Fruit fly (Drosophila melanogaster) whole organism, prepupa: ENCODE measurements around the gene peng.

Source experiments
- Blimp-1 ChIP-seq: fragments of 200-800 bp; sonication (Bioruptor generic); optimal IDR thresholded peaks from 3 replicates; lab custom pipeline; 2017; ENCODE audit warnings: missing biosample characterization, missing genetic modification characterization, mild to moderate bottlenecking, moderate library complexity, missing genetic modification reagents
- CG11294 ChIP-seq: fragments of 200-800 bp; sonication (Bioruptor generic); IDR thresholded peaks from 2 replicates; pipeline ENCODE4 v1.3.6; 2022; ENCODE audit warnings: missing biosample characterization, missing genetic modification characterization
- CG31627 ChIP-seq: fragments of 200-800 bp; sonication (Bioruptor generic); optimal IDR thresholded peaks from 3 replicates; lab custom pipeline; 2016; ENCODE audit warnings: missing biosample characterization, missing genetic modification characterization
- CG34406 ChIP-seq: fragments of 200-800 bp; sonication (Bioruptor generic); optimal IDR thresholded peaks from 3 replicates; lab custom pipeline; 2016; ENCODE audit warnings: missing biosample characterization, missing genetic modification characterization
- CG3919 ChIP-seq: fragments of 200-800 bp; sonication (Bioruptor generic); optimal IDR thresholded peaks from 3 replicates; lab custom pipeline; 2016; ENCODE audit warnings: missing biosample characterization, missing genetic modification characterization
- CG6163 ChIP-seq: fragments of 200-800 bp; sonication (Bioruptor generic); IDR thresholded peaks from 3 replicates; pipeline ENCODE4 v1.3.6; 2022; ENCODE audit warnings: missing biosample characterization, missing genetic modification characterization
- CG6276 ChIP-seq: fragments of 200-800 bp; sonication (Bioruptor generic); optimal IDR thresholded peaks from 2 replicates; lab custom pipeline; 2017; ENCODE audit warnings: missing biosample characterization, mild to moderate bottlenecking, missing genetic modification characterization
- CG6792 ChIP-seq: fragments of 200-800 bp; sonication (Bioruptor generic); optimal IDR thresholded peaks from 3 replicates; lab custom pipeline; 2016; ENCODE audit warnings: missing biosample characterization, missing genetic modification characterization
- CG8119 ChIP-seq: fragments of 200-800 bp; sonication (Bioruptor generic); IDR thresholded peaks from 3 replicates; pipeline ENCODE4 v1.3.6; 2022; ENCODE audit warnings: missing biosample characterization, missing genetic modification characterization
- CG8632 ChIP-seq: fragments of 200-800 bp; sonication (Bioruptor generic); optimal IDR thresholded peaks from 3 replicates; lab custom pipeline; 2016; ENCODE audit warnings: missing biosample characterization, missing genetic modification characterization
- Eip75B ChIP-seq: fragments of 200-800 bp; sonication (Bioruptor generic); optimal IDR thresholded peaks from 3 replicates; lab custom pipeline; 2016; ENCODE audit warnings: missing biosample characterization, missing genetic modification characterization
- Eip78C ChIP-seq: fragments of 200-800 bp; sonication (Bioruptor generic); peaks from one replicate; lab custom pipeline; 2016; ENCODE audit warnings: missing biosample characterization, missing genetic modification characterization
- Eip93F ChIP-seq: fragments of 200-800 bp; sonication (Bioruptor generic); optimal IDR thresholded peaks from 2 replicates; lab custom pipeline; 2016; ENCODE audit warnings: missing biosample characterization, mild to moderate bottlenecking, missing genetic modification characterization
- Ets96B ChIP-seq: fragments of 200-800 bp; optimal IDR thresholded peaks from 2 replicates; lab custom pipeline; 2019; ENCODE audit warnings: missing biosample characterization, mild to moderate bottlenecking, missing genetic modification characterization, moderate library complexity
- Gug ChIP-seq: fragments of 200-800 bp; sonication (Bioruptor generic); IDR thresholded peaks from 2 replicates; pipeline ENCODE4 v1.3.6; 2022; ENCODE audit warnings: missing biosample characterization, missing genetic modification characterization
- Hr38 ChIP-seq: sonication (Bioruptor generic); optimal IDR thresholded peaks from 2 replicates; lab custom pipeline; 2016; ENCODE audit warnings: missing biosample characterization, missing genetic modification characterization
- Hr4 ChIP-seq: fragments of 200-800 bp; sonication (Bioruptor generic); optimal IDR thresholded peaks from 3 replicates; lab custom pipeline; 2016; ENCODE audit warnings: missing biosample characterization, missing genetic modification characterization
- Lpt ChIP-seq: fragments of 200-800 bp; sonication (Bioruptor generic); optimal IDR thresholded peaks from 3 replicates; lab custom pipeline; 2016; ENCODE audit warnings: missing biosample characterization, missing genetic modification characterization
- OdsH ChIP-seq: fragments of 200-800 bp; sonication (Bioruptor generic); optimal IDR thresholded peaks from 3 replicates; lab custom pipeline; 2016; ENCODE audit warnings: missing biosample characterization, missing genetic modification characterization
- Sox102F ChIP-seq: fragments of 200-800 bp; sonication (Bioruptor generic); optimal IDR thresholded peaks from 2 replicates; lab custom pipeline; 2016; ENCODE audit warnings: missing biosample characterization, mild to moderate bottlenecking, missing genetic modification characterization
- achi ChIP-seq: fragments of 200-800 bp; sonication (Bioruptor generic); optimal IDR thresholded peaks from 3 replicates; lab custom pipeline; 2016; ENCODE audit warnings: missing biosample characterization, missing genetic modification characterization
- dac ChIP-seq: fragments of 200-800 bp; sonication (Bioruptor generic); optimal IDR thresholded peaks from 2 replicates; lab custom pipeline; 2017; ENCODE audit warnings: missing biosample characterization, mild to moderate bottlenecking, missing genetic modification characterization
- dsx ChIP-seq: fragments of 200-800 bp; optimal IDR thresholded peaks from 3 replicates; lab custom pipeline; 2019; ENCODE audit warnings: missing biosample characterization, mild to moderate bottlenecking, missing genetic modification characterization, moderate library complexity; ENCODE audit not compliant: poor library complexity, severe bottlenecking
- fd85E ChIP-seq: fragments of 200-800 bp; sonication (Bioruptor generic); optimal IDR thresholded peaks from 3 replicates; lab custom pipeline; 2016; ENCODE audit warnings: missing biosample characterization, missing genetic modification characterization
- lz ChIP-seq: fragments of 200-800 bp; sonication (Bioruptor generic); optimal IDR thresholded peaks from 3 replicates; lab custom pipeline; 2016; ENCODE audit warnings: missing biosample characterization, missing genetic modification characterization
- net ChIP-seq: fragments of 200-800 bp; sonication (Bioruptor generic); optimal IDR thresholded peaks from 3 replicates; lab custom pipeline; 2016; ENCODE audit warnings: missing biosample characterization, missing genetic modification characterization
- pdm3 ChIP-seq: fragments of 200-800 bp; sonication (Bioruptor generic); optimal IDR thresholded peaks from 3 replicates; lab custom pipeline; 2016; ENCODE audit warnings: missing biosample characterization, missing genetic modification characterization
- spab ChIP-seq: fragments of 200-800 bp; sonication (Bioruptor generic); optimal IDR thresholded peaks from 2 replicates; lab custom pipeline; 2017; ENCODE audit warnings: missing biosample characterization, mild to moderate bottlenecking, missing genetic modification characterization, missing genetic modification reagents
- svp ChIP-seq: fragments of 200-800 bp; sonication (Bioruptor generic); peaks from one replicate; lab custom pipeline; 2016; ENCODE audit warnings: missing biosample characterization, missing genetic modification characterization
- topi ChIP-seq: fragments of 200-800 bp; sonication (Bioruptor generic); optimal IDR thresholded peaks from 3 replicates; lab custom pipeline; 2016; ENCODE audit warnings: missing biosample characterization, missing genetic modification characterization
- vri ChIP-seq: fragments of 200-800 bp; sonication (Bioruptor generic); optimal IDR thresholded peaks from 3 replicates; lab custom pipeline; 2016; ENCODE audit warnings: missing biosample characterization, mild to moderate bottlenecking, missing genetic modification characterization

The peng gene

dm6 chrX:21306485-21307142 lies 43.0 kb downstream of the peng start, which contains the start of gene Abca3 (continued):
- TF ChIP-seq CG6276 (GFP tag; lab: Kevin White, UChicago), result no peak
- no peak for TF ChIP-seq OdsH (GFP tag; lab: Kevin White, UChicago)
- no peak for TF ChIP-seq CG34406
- TF ChIP-seq topi (GFP tag; lab: Kevin White, UChicago), result no peak
- TF ChIP-seq dac, result no peak
- TF ChIP-seq achi, result no peak
- TF ChIP-seq dsx, result no peak
- TF ChIP-seq CG8119 (GFP tag; lab: Robert Waterston, UW), result peak; percentile 60
- TF ChIP-seq Eip93F, result no peak
- TF ChIP-seq Blimp-1 (GFP tag; lab: Kevin White, UChicago), result no peak
- no peak for TF ChIP-seq net
- peak; percentile 6 for TF ChIP-seq Hr4 (GFP tag; lab: Kevin White, UChicago)
- TF ChIP-seq CG31627, result no peak
- peak; percentile 56 for TF ChIP-seq svp (GFP tag; lab: Kevin White, UChicago)
- TF ChIP-seq pdm3, result no peak
- TF ChIP-seq fd85E (GFP tag; lab: Kevin White, UChicago), result no peak
- TF ChIP-seq Eip78C (GFP tag; lab: Kevin White, UChicago), result peak; percentile 43
- no peak for TF ChIP-seq Lpt (GFP tag; lab: Kevin White, UChicago)
- no peak for TF ChIP-seq Eip75B (GFP tag; lab: Kevin White, UChicago)
- TF ChIP-seq Sox102F (GFP tag; lab: Kevin White, UChicago), result no peak
- TF ChIP-seq CG6792 (GFP tag; lab: Kevin White, UChicago), result no peak
- no peak for TF ChIP-seq Gug (GFP tag; lab: Robert Waterston, UW)
- TF ChIP-seq vri, result peak; percentile 93
- no peak for TF ChIP-seq Hr38
- no peak for TF ChIP-seq CG3919 (GFP tag; lab: Kevin White, UChicago)
- no peak for TF ChIP-seq CG6163 (GFP tag; lab: Robert Waterston, UW)
- TF ChIP-seq lz (GFP tag; lab: Kevin White, UChicago), result no peak
- TF ChIP-seq spab (GFP tag; lab: Kevin White, UChicago), result no peak
- no peak for TF ChIP-seq CG8632
- no peak for TF ChIP-seq CG11294 (GFP tag; lab: Robert Waterston, UW)
- TF ChIP-seq Ets96B, result no peak
